Worm (Caenorhabditis elegans): ENCODE measurements around the gene F46B6.5.

DNA sequence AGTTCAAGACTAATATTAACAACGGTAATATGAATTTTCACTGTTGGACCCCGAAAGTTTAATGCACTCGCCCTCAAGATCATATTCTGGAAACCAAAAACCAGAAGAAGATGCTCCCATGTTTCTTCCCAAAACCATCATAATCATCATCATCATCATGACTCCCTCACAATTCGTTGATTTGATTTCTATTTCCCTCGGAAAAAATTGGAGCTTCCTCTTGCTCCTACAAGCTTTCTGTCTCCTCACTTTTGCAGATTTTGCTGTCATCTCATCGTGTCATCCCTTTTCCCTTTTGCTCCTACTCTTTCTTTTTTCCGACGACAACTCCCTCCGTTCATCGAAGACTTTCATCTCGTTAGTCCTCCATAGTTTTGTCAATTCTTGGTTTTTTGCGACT, 10.9 kb downstream of the F46B6.5 start, which contains the start of gene F46B6.2:
- no peak for TF ChIP-seq hmbx-1 (tag; optimal IDR thresholded peaks at IDR 0.05)
- no peak for TF ChIP-seq hnd-1 (tag; optimal IDR thresholded peaks at IDR 0.05)
